Fruit fly (Drosophila melanogaster): ENCODE data around the gene CG14915.
A peak's percentile ranks its signal among the peaks of the same experiment; 100 is the strongest.

The CG14915 gene

DNA sequence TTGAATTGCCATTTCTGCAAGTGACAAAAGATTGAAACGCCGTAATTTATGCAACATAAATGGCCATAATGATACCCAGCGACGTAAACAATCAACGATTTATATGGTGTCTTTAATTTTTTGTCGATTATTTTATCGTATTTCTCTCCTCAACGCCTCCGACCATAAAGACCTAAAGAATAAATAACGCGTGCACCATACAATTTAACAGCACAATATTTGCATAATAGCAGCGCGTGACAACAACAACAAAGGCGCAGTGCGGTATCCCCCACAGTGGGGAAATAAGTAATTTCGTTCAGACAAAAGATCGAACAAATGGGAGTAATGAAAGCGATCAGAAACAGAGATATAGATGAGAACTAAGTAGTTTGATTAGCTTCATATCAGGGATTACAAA is 24.8 kb upstream of the CG14915 start:
- no peak for TF ChIP-seq noc (tag; optimal IDR thresholded peaks at IDR 0.05)

DNA sequence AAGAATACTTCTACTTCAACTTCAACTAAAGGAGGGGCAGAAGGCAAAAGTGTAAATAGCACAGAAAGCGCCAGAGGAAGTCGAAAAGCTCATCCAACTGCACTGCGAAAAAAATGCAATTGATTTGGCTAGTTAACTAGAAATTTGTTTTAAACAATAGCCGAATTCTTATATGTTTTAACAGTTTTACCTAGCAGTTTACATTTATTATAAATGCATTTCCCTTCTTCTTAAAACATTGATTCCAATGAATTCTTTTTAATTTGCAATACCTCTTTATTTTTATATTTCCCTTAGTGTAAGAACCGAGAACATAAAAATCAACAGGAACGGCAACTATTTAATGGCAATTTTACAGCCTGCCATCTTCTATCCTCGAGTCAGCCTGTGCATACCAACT is 22.5 kb upstream of the CG14915 start:
- TF ChIP-seq noc (tag; optimal IDR thresholded peaks at IDR 0.05), result no peak

DNA sequence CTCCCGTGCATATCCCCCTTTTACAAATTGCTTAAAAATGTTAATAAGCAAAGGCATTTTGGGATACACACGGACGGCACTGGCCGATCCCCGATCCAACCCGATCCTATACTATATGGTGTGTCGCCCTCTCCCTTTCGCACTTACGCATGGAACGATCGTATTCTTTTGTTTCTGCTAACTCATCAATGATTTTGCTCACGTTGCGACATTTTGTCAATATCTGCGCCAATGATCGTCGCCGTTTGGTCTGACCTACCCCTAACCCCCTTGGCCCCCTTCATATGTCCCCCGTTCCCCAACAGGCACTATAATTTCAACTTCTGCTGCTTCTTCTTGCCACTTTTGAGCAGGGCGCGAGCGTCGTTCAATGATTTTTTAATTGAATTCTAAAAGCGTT is 21.1 kb upstream of the CG14915 start:
- TF ChIP-seq noc (tag; optimal IDR thresholded peaks at IDR 0.05), result no peak

DNA sequence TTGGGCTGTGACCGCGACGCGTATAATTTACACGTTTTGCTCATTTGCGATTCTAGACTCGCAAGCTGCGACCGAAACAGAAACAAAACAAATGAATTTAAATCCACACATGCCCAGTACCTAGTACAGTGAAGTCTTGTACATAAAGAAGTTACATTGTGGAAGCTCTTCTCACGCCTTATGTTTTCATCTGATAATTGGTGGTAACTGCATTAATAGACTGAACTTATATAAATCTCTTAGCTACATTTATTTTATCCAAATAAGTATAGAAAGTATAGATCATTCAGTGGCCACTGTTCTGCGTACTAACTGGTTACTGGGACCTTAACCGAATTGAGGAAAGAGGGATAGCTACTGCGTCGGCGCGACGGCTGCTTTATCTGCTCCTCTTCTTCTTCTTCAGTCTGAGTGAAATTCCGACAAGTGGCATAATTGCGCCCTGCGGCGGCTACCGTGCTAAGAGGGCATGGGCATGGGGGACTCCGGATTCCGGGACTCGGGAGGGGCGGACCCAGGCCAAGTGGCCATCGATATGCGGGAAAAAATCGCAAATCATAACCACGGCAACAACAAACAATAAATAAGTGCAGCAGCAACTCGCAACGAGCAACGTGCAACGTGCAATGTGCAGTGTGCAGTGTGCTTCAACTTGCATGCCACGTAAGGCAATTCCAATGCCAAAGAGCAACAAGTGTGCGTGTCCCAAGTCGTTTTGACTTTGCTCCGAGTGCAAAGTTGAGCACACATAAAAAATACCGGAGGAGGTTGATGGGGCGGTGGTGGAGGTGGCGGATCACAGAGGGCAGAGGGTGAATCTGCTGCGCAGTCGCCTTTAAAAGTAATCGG is 19.0 kb upstream of the CG14915 start:
- TF ChIP-seq noc (tag; optimal IDR thresholded peaks at IDR 0.05), result no peak

DNA sequence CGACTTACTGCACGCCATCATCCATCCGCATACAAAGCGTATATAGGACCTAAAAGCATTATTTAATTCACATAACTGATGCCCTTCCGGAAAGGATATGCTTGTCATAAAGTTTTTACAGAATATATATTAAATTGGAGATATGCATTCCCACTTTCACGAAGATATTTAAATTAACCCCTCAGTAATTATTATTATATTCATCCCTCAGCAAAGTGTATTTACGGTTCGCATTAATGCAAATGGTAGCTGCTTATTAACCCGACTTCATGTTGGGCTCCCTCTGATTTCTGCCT is 18.4 kb upstream of the CG14915 start:
- TF ChIP-seq noc (tag; optimal IDR thresholded peaks at IDR 0.05), result no peak

DNA sequence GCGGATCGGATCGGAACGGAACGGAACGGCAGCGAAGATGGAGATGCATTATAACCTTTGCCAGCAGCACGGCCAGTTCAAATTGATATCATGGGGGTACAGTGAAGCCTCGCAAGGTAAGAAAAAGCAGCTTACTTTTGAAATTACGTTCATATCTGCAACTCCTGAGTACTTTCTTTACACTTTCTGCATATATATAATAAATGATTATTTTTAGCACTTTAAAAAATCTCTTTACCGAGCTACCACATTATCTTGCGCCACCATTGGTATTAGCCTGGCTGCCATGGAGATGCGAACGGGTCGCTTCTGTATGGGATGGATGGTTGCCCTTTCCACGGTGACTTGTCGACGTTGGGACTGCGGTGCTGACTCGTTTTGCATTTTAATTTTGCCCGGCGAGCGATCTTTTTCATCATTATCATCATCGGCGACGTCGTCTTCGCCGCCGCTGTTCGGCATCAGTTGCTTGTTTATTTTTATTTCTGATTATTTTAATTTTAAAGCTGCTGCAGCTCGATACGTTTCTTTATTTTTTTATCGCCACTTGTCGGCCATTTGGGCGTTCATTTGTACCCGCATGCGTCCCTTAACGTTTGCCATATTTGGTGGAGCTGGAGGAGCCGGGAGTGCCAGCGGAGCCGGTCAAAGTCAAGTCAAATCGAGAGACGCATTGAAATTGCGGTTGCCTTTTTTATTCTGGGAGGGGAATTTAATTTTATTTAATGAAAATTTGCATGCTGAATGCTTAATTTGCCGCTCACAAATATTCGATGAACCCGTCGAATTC is 17.6 kb upstream of the CG14915 start:
- no peak for TF ChIP-seq noc (tag; optimal IDR thresholded peaks at IDR 0.05)

DNA sequence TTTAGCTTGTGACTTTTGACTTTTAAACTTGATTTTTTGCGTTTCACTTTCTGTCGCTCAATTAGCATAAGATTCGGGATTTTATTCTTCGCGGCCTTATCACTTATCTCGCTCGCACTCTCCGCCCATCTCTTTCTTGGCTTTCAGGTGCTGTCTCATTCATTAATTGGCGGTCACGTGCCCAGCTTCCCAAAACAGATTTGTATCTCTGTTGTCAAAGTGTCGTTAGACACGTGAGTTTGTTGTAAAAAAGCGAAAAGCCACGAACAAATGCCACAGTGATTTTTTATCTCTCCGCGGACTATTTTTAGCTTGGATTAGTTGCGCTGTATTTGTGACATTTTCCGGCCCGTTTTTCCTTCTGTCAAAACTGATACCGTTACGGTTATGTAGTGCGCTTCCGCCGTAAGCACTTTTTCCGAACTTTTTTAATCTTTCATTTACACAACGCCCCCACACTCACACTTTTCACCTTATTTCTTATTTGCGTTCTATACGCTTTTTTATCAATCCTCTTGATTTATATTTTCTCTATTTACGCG is 14.0 kb upstream of the CG14915 start:
- TF ChIP-seq noc (tag; optimal IDR thresholded peaks at IDR 0.05), result no peak

DNA sequence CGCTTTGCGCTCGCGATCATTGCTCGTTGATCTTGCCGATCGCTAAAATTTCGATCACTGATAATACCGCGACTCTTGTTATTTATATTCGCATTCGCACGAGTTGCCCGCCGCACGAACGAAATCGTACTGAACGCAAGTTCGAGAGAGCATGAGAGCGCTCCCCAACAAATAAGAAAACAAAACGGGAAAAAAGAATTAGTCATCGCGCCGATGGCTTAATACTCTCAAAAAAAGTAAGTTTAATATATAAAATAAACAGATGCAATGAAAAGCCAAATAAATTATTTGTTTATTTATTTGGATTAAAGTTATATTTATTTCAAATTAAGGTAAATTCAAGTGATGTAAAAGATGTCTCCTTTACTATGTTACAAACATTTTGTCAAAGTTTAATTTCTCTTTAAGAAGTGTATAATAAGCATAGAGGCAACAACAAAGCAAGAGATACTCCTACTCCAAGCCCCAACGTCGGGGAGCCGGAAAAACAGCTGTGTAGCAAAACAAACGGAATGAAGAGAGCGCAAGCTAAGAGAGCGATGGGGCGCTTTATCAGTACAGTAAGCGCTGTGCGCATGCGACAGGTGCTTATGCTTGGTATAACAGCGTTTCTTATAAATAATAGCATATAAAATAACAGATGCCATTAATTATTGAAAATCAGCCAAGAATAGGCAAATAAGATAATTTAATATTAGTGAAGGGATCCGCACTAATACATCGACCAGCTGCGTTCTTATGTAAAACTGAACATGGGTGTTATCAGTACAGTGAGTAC is 13.3 kb upstream of the CG14915 start:
- peak; percentile 89 for TF ChIP-seq noc (tag; optimal IDR thresholded peaks at IDR 0.05)

DNA sequence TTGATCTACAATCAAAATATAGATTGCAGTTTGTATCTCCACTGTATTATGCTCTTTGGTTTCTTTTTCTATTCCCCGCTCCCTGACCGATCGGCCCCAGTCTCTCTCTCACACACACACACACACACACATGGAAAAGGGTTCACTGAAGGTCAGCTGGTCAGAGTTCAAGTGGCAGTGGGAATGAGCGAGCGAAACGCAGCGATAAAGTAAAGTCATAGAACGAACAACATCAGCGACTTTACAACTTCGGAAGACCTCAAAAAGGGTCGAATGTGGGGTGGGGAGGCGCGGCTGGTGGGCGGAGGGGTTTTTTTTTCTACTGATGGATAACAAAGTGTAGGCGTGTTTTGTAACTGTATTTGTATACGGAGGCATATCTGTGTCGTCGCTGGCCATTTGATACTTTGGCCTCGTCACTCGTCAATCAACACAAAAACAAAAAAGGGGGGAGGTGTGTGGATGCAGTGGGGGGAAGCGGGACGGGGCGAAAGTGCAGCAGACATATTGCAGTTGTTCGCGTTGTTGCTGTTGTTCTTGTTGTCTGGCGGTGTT is 12.6 kb upstream of the CG14915 start:
- TF ChIP-seq noc (tag; optimal IDR thresholded peaks at IDR 0.05), result no peak

DNA sequence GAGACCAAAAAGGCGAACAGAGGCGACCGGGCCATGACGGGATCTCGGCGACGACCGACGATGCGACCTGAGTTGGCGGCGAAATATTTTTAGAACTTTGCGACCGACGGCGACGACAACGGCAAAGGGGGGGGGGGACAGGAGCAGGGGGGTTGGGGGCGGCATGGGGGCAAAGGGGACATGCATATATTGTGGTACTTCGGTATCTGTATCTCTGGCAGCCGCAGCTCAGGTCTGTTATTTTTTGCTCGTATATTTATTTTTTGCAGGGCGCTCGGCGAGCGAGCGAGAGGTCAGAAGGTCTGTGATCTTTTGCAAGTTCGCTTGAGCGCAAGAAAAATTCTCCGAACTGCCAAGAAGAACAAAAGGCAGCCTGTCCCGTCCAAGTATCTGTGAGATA is 11.6 kb upstream of the CG14915 start:
- no peak for TF ChIP-seq noc (tag; optimal IDR thresholded peaks at IDR 0.05)

DNA sequence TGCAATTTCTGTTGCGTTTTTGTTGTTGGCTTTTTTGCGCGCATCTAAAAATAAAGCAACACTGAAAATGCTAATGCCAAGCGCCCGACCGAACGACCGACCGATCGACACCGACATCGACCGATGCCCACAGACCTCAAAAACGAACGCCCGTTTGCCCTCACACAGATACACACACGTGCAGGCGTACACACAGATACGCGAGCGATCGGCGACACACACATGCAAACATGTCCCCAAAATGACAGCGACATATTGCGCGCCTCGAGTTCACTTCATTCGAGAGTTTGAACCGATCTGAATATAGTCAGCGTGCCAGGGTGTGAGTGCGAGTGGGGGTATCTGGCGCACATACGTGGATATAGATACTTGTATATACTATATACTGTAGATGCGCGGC is 9.7 kb upstream of the CG14915 start:
- TF ChIP-seq noc (tag; optimal IDR thresholded peaks at IDR 0.05), result no peak

DNA sequence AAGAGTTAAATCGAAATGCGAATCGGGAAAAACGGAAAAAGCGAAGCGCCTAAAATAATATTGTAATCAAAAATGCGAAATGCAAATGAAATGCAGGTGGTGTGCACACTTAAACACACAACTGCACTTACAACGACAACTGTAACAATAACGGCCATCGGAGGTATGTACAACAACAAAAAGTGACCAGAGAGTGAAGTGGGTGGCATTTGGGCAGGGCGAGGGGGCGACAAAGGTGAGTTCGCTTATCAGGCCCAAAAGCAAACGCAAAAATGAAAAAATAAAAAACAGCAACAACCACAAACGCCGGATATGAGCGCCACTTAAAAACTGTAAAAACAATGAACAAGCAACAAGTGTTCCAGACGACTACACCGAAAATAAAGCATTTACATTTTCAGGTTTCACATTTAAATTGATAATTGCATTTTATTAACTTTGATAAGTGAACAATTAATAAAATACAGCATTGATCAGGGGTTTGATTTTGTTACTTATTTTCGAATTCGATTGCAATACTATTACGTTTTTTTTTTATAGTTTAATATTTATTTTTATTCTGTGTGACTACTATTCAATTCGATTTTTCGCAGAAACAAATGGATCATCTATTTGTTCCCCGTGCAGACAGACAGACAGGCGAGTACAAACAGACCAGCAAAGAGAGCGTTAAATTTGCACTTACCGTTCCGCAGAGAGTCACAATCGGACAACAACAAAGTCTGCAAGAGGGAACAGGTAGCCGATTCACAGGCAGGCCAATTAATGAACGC is 5.5 kb upstream of the CG14915 start:
- TF ChIP-seq noc (tag; optimal IDR thresholded peaks at IDR 0.05), result peak; percentile 92

DNA sequence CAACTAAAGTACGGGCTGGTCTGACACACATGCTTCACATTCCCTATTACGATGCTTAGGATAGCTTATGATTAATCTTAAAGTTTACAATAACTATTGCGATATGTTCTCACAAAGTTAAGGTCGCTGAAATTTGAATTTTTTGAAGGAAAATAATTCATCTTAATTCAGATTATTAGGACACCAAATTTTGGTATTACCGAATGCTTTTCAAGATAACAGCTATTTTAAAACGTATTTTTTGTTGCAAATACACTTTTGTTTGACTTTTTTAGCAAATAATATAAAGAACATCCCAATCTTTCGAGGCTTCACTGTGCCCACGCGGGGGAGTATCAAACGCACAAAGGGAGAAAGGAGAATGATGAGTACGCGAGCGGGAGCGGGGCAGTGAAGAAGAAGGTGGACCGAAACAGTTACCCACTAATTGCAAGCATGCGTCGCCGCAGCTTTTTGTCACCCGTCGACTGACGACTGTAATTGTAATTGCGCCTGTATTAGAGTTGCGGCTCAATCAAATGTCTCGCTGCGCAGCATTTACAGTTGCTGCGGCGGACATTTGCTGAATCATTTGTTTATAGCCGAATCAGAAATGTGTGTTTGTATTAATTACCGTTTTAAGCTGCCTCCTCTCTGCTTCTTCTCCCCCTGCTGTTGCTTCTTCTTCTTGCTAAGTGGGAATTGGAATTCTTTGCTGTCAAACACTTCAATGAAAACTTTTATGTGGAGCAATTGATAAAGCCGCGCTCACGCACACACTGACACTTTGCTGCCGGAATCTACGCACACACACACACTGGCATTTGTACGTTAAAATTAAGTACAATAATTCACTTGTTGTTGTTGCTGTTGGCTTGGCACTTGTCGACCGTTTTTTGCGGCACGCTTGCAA is 4.6 kb upstream of the CG14915 start:
- peak; percentile 73 for TF ChIP-seq noc (tag; optimal IDR thresholded peaks at IDR 0.05)

DNA sequence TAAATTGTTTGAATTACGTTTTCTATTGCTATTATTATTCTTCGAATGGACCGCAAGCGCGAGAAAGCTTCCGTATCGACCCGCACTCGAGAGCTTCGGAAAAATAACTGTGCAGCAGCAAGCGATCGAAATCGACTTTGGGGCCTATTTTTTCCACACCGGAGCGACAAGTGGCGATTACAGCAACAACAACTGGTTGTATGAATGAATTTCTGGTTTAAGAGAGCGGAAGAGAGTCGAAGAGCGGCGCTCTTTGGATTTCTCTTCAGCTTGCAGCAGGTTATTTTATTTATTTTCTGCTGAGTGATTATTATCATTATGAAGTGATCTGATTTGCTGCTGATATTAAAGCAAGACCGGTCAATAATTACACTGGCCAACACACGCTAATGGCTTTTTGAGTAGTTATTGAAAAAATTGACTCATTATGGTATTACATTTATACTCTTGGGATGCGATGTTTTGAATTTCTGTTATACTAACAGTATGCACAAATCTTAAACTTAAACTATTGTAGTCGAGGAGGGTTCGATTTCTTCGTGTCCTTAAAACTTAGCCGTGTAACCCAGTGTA is 3.9 kb upstream of the CG14915 start, which contains the start of gene Samuel:
Samuel (minus strand) TSS at position 112 of the 573 bp plus-strand sequence.
- TF ChIP-seq noc (tag; optimal IDR thresholded peaks at IDR 0.05), result no peak

All from whole organism, larva.